Fruit fly (Drosophila melanogaster) whole organism, prepupa: ENCODE data around the gene SamDC.

Experiments used
- CG10669 ChIP-seq: fragments of 200-800 bp; sonication (Bioruptor generic); optimal IDR thresholded peaks from 3 replicates; lab custom pipeline; 2018; ENCODE audit warnings: missing biosample characterization, mild to moderate bottlenecking, missing genetic modification characterization, moderate library complexity
- CG3919 ChIP-seq: fragments of 200-800 bp; sonication (Bioruptor generic); optimal IDR thresholded peaks from 3 replicates; lab custom pipeline; 2016; ENCODE audit warnings: missing biosample characterization, missing genetic modification characterization
- CG4318 ChIP-seq: fragments of 200-800 bp; sonication (Bioruptor generic); optimal IDR thresholded peaks from 3 replicates; lab custom pipeline; 2017; ENCODE audit warnings: missing biosample characterization, mild to moderate bottlenecking, missing genetic modification characterization
- CG6276 ChIP-seq: fragments of 200-800 bp; sonication (Bioruptor generic); optimal IDR thresholded peaks from 2 replicates; lab custom pipeline; 2017; ENCODE audit warnings: missing biosample characterization, mild to moderate bottlenecking, missing genetic modification characterization
- OdsH ChIP-seq: fragments of 200-800 bp; sonication (Bioruptor generic); optimal IDR thresholded peaks from 3 replicates; lab custom pipeline; 2016; ENCODE audit warnings: missing biosample characterization, missing genetic modification characterization
- acj6 ChIP-seq: fragments of 200-800 bp; sonication (Bioruptor generic); optimal IDR thresholded peaks from 3 replicates; lab custom pipeline; 2016; ENCODE audit warnings: missing biosample characterization, missing genetic modification characterization
- esn ChIP-seq: fragments of 200-800 bp; sonication (Bioruptor generic); optimal IDR thresholded peaks from 2 replicates; lab custom pipeline; 2016; ENCODE audit warnings: missing biosample characterization, mild to moderate bottlenecking, missing genetic modification characterization, moderate library complexity
- net ChIP-seq: fragments of 200-800 bp; sonication (Bioruptor generic); optimal IDR thresholded peaks from 3 replicates; lab custom pipeline; 2016; ENCODE audit warnings: missing biosample characterization, missing genetic modification characterization
- topi ChIP-seq: fragments of 200-800 bp; sonication (Bioruptor generic); optimal IDR thresholded peaks from 3 replicates; lab custom pipeline; 2016; ENCODE audit warnings: missing biosample characterization, missing genetic modification characterization

DNA sequence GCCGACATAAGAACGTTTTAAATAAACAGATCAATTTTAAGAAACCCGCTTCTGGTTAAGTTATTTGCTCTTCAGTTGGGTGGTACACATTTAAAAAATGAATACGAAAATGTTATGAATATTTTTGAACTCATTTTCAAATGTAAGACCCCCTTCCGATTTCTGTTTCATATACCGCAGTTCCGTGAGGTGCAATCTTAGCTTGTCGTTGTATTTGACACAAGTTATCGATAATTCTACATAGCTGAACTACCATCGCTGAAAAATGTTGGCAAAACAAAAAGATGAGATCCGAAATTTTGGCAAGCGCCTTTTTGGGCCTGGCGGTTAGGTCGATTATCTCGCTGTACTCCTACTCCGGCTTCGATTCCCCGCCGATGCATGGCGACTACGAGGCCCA lies 40.6 kb downstream of the SamDC start, which contains the start of gene gny:
- TF ChIP-seq net (GFP tag; lab: Kevin White, UChicago) (no peak), CG10669 (GFP tag; lab: Kevin White, UChicago) (no peak), OdsH (no peak), CG6276 (no peak), esn (GFP tag; lab: Kevin White, UChicago) (no peak), CG3919 (GFP tag; lab: Kevin White, UChicago) (no peak), CG4318 (GFP tag; lab: Kevin White, UChicago) (no peak), topi (GFP tag; lab: Kevin White, UChicago) (no peak), acj6 (GFP tag; lab: Kevin White, UChicago) (no peak)
